Worm (Caenorhabditis elegans) whole organism, early embryonic: ENCODE measurements around the gene W06G6.17.
"Not testable (repeated sequence)": the region's sequence is repeated elsewhere in the genome, so short reads cannot be mapped to it uniquely, and the experiment has no call there.

Source experiments
- B0310.2 ChIP-seq: sonication (generic microtip); optimal IDR thresholded peaks from 2 replicates; lab custom pipeline; 2016; ENCODE audit warnings: mild to moderate bottlenecking, missing genetic modification characterization, missing compliant biosample characterization
- F13C5.2 ChIP-seq: sonication (generic microtip); optimal IDR thresholded peaks from 2 replicates; lab custom pipeline; 2017; ENCODE audit warnings: mild to moderate bottlenecking, missing genetic modification characterization, inconsistent platforms, missing compliant biosample characterization
- aly-1 ChIP-seq: sonication (generic microtip); optimal IDR thresholded peaks from 2 replicates; lab custom pipeline; 2016; ENCODE audit warnings: missing genetic modification characterization, missing compliant biosample characterization
- ama-1 ChIP-seq: fragments of 150-350 bp; optimal IDR thresholded peaks from 2 replicates; lab custom pipeline; 2014
- ceh-13 ChIP-seq: fragments of 200-800 bp; sonication (Bioruptor generic); optimal IDR thresholded peaks from 2 replicates; lab custom pipeline; 2018; ENCODE audit warnings: mild to moderate bottlenecking, missing genetic modification characterization, missing compliant biosample characterization
- ceh-36 ChIP-seq: sonication (generic microtip); optimal IDR thresholded peaks from 2 replicates; lab custom pipeline; 2016; ENCODE audit warnings: missing genetic modification characterization, inconsistent platforms, missing compliant biosample characterization
- ets-7 ChIP-seq: sonication (generic microtip); optimal IDR thresholded peaks from 2 replicates; lab custom pipeline; 2016; ENCODE audit warnings: missing genotype, missing genetic modification characterization, missing compliant biosample characterization
- flt-1 ChIP-seq: fragments of 200-800 bp; sonication (Bioruptor generic); IDR thresholded peaks from 2 replicates; pipeline ENCODE4 v1.3.6; 2022; ENCODE audit warnings: missing genetic modification characterization, missing compliant biosample characterization
- hmbx-1 ChIP-seq: sonication (generic microtip); optimal IDR thresholded peaks from 2 replicates; lab custom pipeline; 2016; ENCODE audit warnings: mild to moderate bottlenecking, missing genetic modification characterization, missing compliant biosample characterization
- hmg-4 ChIP-seq: fragments of 200-800 bp; sonication (Bioruptor generic); optimal IDR thresholded peaks from 2 replicates; lab custom pipeline; 2018; ENCODE audit warnings: mild to moderate bottlenecking, missing genetic modification characterization, missing compliant biosample characterization
- hnd-1 ChIP-seq: sonication (generic microtip); optimal IDR thresholded peaks from 2 replicates; lab custom pipeline; 2016; ENCODE audit warnings: missing genetic modification characterization, missing compliant biosample characterization
- pes-1 ChIP-seq: fragments of 200-800 bp; sonication (Bioruptor generic); IDR thresholded peaks from 2 replicates; pipeline ENCODE4 v1.3.6; 2022; ENCODE audit warnings: missing genetic modification reagents, missing genetic modification characterization, missing compliant biosample characterization
- scrt-1 ChIP-seq: fragments of 200-800 bp; sonication (Bioruptor generic); IDR thresholded peaks from 2 replicates; pipeline ENCODE4 v1.3.6; 2022; ENCODE audit warnings: missing genetic modification characterization, missing compliant biosample characterization
- sea-1 ChIP-seq: fragments of 200-800 bp; sonication (Bioruptor generic); conservative IDR thresholded peaks from 2 replicates; pipeline ENCODE4 v1.3.6; 2022; ENCODE audit warnings: missing genetic modification characterization, missing compliant biosample characterization
- tbx-11 ChIP-seq: fragments of 200-800 bp; sonication (Bioruptor generic); IDR thresholded peaks from 2 replicates; pipeline ENCODE4 v1.3.6; 2022; ENCODE audit warnings: missing genetic modification characterization, missing compliant biosample characterization
- tbx-37 ChIP-seq: fragments of 200-800 bp; sonication (Bioruptor generic); conservative IDR thresholded peaks from 2 replicates; pipeline ENCODE4 v1.3.6; 2022; ENCODE audit warnings: missing genetic modification reagents, missing genetic modification characterization, missing compliant biosample characterization
- tra-4 ChIP-seq: sonication (generic microtip); optimal IDR thresholded peaks from 2 replicates; lab custom pipeline; 2017; ENCODE audit warnings: missing genetic modification characterization, missing compliant biosample characterization

Gene W06G6.17

DNA sequence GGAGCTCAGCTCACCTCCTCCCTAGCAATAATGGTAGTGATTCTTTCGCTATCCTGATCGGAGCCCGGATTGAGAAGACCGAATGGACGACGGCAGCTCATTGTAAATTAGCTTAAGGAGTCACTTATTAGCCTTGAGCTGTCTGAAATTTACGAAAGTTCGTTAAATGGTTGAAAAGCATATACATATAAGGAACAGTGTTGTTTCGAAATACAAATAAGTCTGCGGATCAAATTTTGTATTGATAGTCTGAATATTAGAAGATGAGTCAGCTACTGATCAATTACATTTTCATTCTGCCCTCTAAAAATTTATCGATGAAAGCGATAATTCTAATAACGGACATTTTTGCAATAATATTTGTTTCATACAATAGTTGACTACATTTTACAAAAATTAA lies 21.6 kb upstream of the W06G6.17 start, which contains the start of gene F14F8.14:
Gene F14F8.14, minus strand, starts transcription at position 101 of the 400 bp plus-strand sequence.
- TF ChIP-seq aly-1 (no peak), scrt-1 (no peak), tbx-11 (GFP tag; lab: Robert Waterston, UW) (no peak), ets-7 (tag; lab: Kevin White, UChicago) (no peak), tra-4 (tag; lab: Kevin White, UChicago) (no peak), F13C5.2 (tag; lab: Kevin White, UChicago) (no peak), B0310.2 (tag; lab: Kevin White, UChicago) (no peak), flt-1 (GFP tag; lab: Robert Waterston, UW) (no peak), pes-1 (GFP tag; lab: Robert Waterston, UW) (no peak), ceh-13 (GFP tag; lab: Kevin White, UChicago) (no peak), hnd-1 (tag; lab: Kevin White, UChicago) (no peak), tbx-37 (GFP tag; lab: Robert Waterston, UW) (no peak), hmg-4 (GFP tag; lab: Kevin White, UChicago) (no peak), ama-1 (no peak), sea-1 (no peak), ceh-36 (no peak)

DNA sequence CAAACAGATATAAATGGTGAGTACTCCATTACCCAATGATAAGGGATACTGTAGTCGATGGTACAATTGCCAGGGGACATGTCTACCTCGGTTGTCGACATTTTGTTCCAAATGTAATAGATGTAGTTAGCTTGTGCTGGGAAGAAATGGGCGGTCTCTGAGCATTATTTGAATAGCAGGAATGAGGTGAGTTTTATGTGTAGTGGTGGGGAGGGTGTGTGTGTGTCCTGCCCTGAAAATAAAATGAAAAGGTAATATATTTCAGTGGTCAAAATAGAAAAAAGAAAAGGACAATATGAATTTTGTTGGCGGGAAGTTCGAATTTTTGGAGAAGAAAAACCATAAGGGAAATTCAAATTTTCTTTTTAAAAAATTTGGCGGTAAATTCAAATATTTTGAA lies 15.8 kb upstream of the W06G6.17 start, which contains the start of gene Y70C5B.2:
Gene Y70C5B.2, minus strand, starts transcription at position 101 of the 400 bp plus-strand sequence.
- not testable (repeated sequence) for TF ChIP-seq hnd-1 (tag; lab: Kevin White, UChicago); ceh-36; ama-1

ce11 chrV:16654242-16654641 lies 9.2 kb upstream of the W06G6.17 start, which contains the start of gene W06G6.15:
TSS of gene W06G6.15 (plus strand) at chrV:16654542.
- not testable (repeated sequence) for TF ChIP-seq tra-4 (tag; lab: Kevin White, UChicago); ceh-36; scrt-1

DNA sequence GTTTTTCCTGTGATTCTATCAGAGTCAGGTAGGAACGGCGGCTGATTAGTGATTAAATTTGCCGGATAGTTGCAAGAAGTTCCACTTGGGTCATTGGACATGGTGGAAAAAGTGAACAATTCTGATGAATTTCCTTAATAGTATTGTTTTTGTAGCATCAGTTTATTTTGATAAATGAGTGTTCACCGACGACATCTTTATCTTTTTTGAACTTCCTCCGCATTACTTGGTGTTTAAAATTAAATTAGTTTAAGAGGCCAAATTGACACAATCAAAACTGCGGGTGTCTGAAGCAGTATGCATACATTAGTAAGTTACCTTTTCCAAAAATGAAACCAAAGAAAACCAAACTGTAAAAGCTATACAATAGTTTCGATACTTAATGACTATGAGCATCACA lies 4.1 kb upstream of the W06G6.17 start, which contains the start of gene W06G6.11:
Gene W06G6.11, minus strand, starts transcription at position 101 of the 400 bp plus-strand sequence.
- not testable (repeated sequence) for TF ChIP-seq hmbx-1 (tag; lab: Kevin White, UChicago); ets-7 (tag; lab: Kevin White, UChicago); aly-1

DNA sequence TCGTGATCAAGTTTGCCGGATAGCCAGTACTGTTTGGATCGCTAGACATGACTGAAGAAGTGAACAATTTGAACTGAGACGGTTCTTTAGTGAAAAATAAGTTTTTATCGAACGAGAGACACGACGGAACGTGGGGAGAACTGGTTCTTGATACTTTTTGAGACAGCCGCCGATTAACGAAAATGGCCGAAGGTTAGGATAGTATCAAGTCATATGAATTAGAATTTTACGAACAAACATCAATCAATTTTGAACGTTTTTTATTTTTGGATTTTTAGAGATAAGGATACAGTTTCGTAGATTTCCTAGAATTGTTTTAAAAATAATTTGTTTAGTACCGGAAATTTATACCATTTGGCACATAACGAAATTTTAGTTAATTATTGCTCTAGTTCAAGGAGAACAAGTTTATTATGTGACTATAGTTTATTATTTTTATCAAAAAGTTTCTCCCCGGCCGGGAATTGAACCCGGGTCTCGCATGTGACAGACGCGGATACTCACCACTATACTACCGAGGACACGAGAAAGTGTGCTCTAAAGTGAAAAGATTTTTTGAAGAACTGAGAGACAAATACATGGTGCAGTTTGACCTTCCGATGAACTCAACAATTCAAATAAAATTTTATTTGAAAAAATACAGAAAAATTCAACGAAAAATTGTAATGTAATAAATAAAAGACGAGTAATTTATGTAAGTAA lies 3.4 kb upstream of the W06G6.17 start, which contains the start of gene W06G6.20:
Gene W06G6.20, minus strand, starts transcription at position 51 of the 702 bp plus-strand sequence.
- TF ChIP-seq scrt-1 (no peak), tbx-37 (GFP tag; lab: Robert Waterston, UW) (no peak), hmg-4 (GFP tag; lab: Kevin White, UChicago) (no peak)

DNA sequence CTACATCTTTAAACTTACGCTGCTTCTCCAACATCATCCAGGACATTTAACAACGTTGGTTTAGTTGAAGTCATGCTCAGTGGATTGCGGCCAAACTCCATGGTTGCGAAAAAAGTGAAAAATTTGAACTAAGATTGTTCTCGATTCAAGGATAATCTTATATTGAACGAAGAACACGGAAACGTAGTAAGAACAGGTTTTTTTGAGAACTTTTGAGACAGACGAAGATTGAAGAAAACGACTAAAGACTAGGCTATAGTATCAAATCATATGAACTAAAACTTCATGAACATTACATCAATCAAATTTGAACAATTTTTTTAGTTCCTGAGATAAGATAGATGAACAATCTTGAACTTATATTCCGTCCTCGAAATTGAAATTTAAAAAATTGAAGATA lies 2.0 kb upstream of the W06G6.17 start, which contains the start of gene W06G6.10:
Gene W06G6.10, minus strand, starts transcription at position 101 of the 400 bp plus-strand sequence.
- TF ChIP-seq hmbx-1 (tag; lab: Kevin White, UChicago) (no peak), tbx-37 (GFP tag; lab: Robert Waterston, UW) (no peak), pes-1 (GFP tag; lab: Robert Waterston, UW) (no peak), ama-1 (no peak), ets-7 (tag; lab: Kevin White, UChicago) (no peak), B0310.2 (tag; lab: Kevin White, UChicago) (no peak), ceh-36 (no peak), scrt-1 (no peak), hnd-1 (tag; lab: Kevin White, UChicago) (no peak), aly-1 (no peak), ceh-13 (GFP tag; lab: Kevin White, UChicago) (no peak), tbx-11 (GFP tag; lab: Robert Waterston, UW) (no peak), flt-1 (GFP tag; lab: Robert Waterston, UW) (no peak), sea-1 (no peak), hmg-4 (GFP tag; lab: Kevin White, UChicago) (no peak), F13C5.2 (tag; lab: Kevin White, UChicago) (no peak), tra-4 (tag; lab: Kevin White, UChicago) (no peak)

DNA sequence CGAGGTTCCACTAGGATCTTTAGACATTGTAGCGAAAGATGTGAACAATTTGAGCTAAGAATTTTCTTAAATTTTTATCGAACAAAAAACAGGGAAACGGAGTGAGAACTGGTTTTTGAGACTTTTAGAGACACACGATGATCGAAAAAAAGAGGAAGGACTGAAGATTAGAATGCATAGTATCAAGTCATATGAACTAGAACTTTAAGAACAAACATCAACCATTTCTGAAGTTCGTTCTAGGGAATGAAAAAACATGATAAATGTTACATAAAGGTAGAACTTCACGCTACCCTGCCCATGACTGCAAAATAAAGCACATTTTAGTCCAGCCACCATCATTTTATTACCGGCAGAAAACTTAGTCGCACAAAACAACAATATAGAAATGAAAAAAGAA lies 1.3 kb upstream of the W06G6.17 start, which contains the start of gene W06G6.9:
Gene W06G6.9, minus strand, starts transcription at position 101 of the 400 bp plus-strand sequence.
- no peak for TF ChIP-seq ceh-36
- no peak for TF ChIP-seq aly-1
- TF ChIP-seq ceh-13 (GFP tag; lab: Kevin White, UChicago): no peak
- TF ChIP-seq ama-1: no peak
- TF ChIP-seq F13C5.2 (tag; lab: Kevin White, UChicago): no peak
- TF ChIP-seq scrt-1: no peak
- no peak for TF ChIP-seq tbx-11 (GFP tag; lab: Robert Waterston, UW)
- TF ChIP-seq hnd-1 (tag; lab: Kevin White, UChicago): no peak
- no peak for TF ChIP-seq tra-4 (tag; lab: Kevin White, UChicago)
- no peak for TF ChIP-seq B0310.2 (tag; lab: Kevin White, UChicago)

DNA sequence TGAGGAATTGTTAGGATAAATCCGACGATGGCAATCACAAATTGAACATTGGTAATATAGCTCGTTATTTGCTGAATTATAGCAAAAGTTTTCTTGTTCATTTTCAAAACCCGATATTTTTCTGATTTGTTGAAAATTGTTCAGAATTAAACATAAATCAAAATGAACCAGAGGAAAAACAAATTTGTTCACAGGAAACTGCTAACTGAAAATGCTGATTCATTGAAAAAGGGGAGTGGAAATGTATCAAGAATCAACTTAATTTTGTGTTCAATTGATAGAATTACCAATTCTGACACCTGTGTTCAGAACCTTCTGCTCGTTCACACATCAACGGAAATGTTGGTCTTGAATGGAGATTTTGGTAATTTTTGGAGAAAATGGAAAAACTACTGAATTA lies 1.5 kb downstream of the W06G6.17 start, which contains the start of gene srw-77:
Gene srw-77, minus strand, starts transcription at position 101 of the 400 bp plus-strand sequence.
- TF ChIP-seq ama-1 (no peak), scrt-1 (no peak), pes-1 (GFP tag; lab: Robert Waterston, UW) (no peak), ceh-36 (no peak), ets-7 (tag; lab: Kevin White, UChicago) (no peak), tra-4 (tag; lab: Kevin White, UChicago) (no peak), aly-1 (no peak), F13C5.2 (tag; lab: Kevin White, UChicago) (no peak), tbx-11 (GFP tag; lab: Robert Waterston, UW) (no peak), tbx-37 (GFP tag; lab: Robert Waterston, UW) (no peak), hnd-1 (tag; lab: Kevin White, UChicago) (no peak)
